Worm (Caenorhabditis elegans): ENCODE measurements around the gene Y32F6B.9.

Gene Y32F6B.9

ce11 chrV:10525902-10526301 is 47.4 kb downstream of the Y32F6B.9 start, which contains the start of the genes C35A5.8 and hda-11 (continued):
- TF ChIP-seq F22D6.2 (tag; optimal IDR thresholded peaks at IDR 0.05) (peak; percentile 57), pbrm-1 (GFP tag; IDR thresholded peaks at IDR 0.05) (0 out of 2 replicates have a peak, but pooled peaks have one; percentile 22), madf-8 (GFP tag; conservative IDR thresholded peaks at IDR 0.05) (0 out of 2 replicates have a peak, but pooled peaks have one; percentile 12), ceh-91 (GFP tag; IDR thresholded peaks at IDR 0.05) (peak; percentile 11; the same call in 1 of the 2 replicates), ccch-3 (GFP tag; optimal IDR thresholded peaks at IDR 0.05) (peak; percentile 43), snpc-4 (GFP tag; optimal IDR thresholded peaks at IDR 0.05) (peak; percentile 43), snpc-4 (tag; optimal IDR thresholded peaks at IDR 0.05) (peak in 2 of 4 experiments; percentile 37 to 57), ztf-3 (GFP tag; optimal IDR thresholded peaks at IDR 0.05) (no peak), cebp-1 (GFP tag; IDR thresholded peaks at IDR 0.05) (peak; percentile 43; the same call in 1 of the 2 replicates), cebp-1 (tag; optimal IDR thresholded peaks at IDR 0.05) (no peak), nhr-120 (GFP tag; IDR thresholded peaks at IDR 0.05) (no peak), chd-7 (tag; optimal IDR thresholded peaks at IDR 0.05) (no peak), let-526 (GFP tag; IDR thresholded peaks at IDR 0.05) (peak; percentile 40; the same call in 1 of the 2 replicates), mcd-1 (GFP tag; IDR thresholded peaks at IDR 0.05) (peak; percentile 63), nfya-1 (tag; optimal IDR thresholded peaks at IDR 0.05; ENCODE audit: borderline replicate concordance, insufficient read depth) (no peak), madf-6 (GFP tag; IDR thresholded peaks at IDR 0.05) (peak; percentile 67), ceh-79 (tag; optimal IDR thresholded peaks at IDR 0.05) (peak; percentile 60), tlf-1 (GFP tag; optimal IDR thresholded peaks at IDR 0.05) (peak; percentile 10), B0019.2 (GFP tag; conservative IDR thresholded peaks at IDR 0.05) (no peak), snpc-3.4 (tag; optimal IDR thresholded peaks at IDR 0.05) (no peak), atf-7 (tag; optimal IDR thresholded peaks at IDR 0.05) (peak; percentile 36), ama-1 (optimal IDR thresholded peaks at IDR 0.05) (no peak), ama-1 (GFP tag; optimal IDR thresholded peaks at IDR 0.05) (no peak), ztf-6 (GFP tag; IDR thresholded peaks at IDR 0.05) (no peak), ceh-100 (GFP tag; IDR thresholded peaks at IDR 0.05) (peak; percentile 61), rcor-1 (GFP tag; IDR thresholded peaks at IDR 0.05) (peak; percentile 86)

Data from whole organism, young adult.